Fruit fly (Drosophila melanogaster) whole organism, embryonic: Measurements from ENCODE around the gene Tmtc4.

Experiments
- Abd-B ChIP-seq: fragments of 200-800 bp; sonication (Bioruptor generic); optimal IDR thresholded peaks from 2 replicates; lab custom pipeline; 2018; ENCODE audit warnings: missing biosample characterization, mild to moderate bottlenecking, missing genetic modification characterization, moderate library complexity
- Ada2b ChIP-seq: fragments of 200-800 bp; sonication (Bioruptor generic); IDR thresholded peaks from 2 replicates; pipeline ENCODE4 v1.3.6; 2022; ENCODE audit warnings: missing biosample characterization, missing genetic modification characterization
- Asciz ChIP-seq: fragments of 200-800 bp; sonication (Bioruptor generic); optimal IDR thresholded peaks from 2 replicates; lab custom pipeline; 2017; ENCODE audit warnings: missing biosample characterization, mild to moderate bottlenecking, missing genetic modification characterization, missing genetic modification reagents
- Atf6 ChIP-seq: fragments of 200-800 bp; sonication (Bioruptor generic); IDR thresholded peaks from 2 replicates; pipeline ENCODE4 v1.3.6; 2022; ENCODE audit warnings: missing biosample characterization, missing genetic modification characterization
- CG10147 ChIP-seq: fragments of 200-800 bp; sonication (Bioruptor generic); optimal IDR thresholded peaks from 2 replicates; lab custom pipeline; 2019; ENCODE audit warnings: missing biosample characterization, mild to moderate bottlenecking, missing genetic modification characterization, moderate library complexity
- CG11093 ChIP-seq: fragments of 200-800 bp; sonication (Bioruptor generic); IDR thresholded peaks from 3 replicates; pipeline ENCODE4 v1.3.6; 2022; ENCODE audit warnings: missing biosample characterization, missing genetic modification characterization
- CG11723 ChIP-seq: fragments of 200-800 bp; sonication (Bioruptor generic); optimal IDR thresholded peaks from 2 replicates; lab custom pipeline; 2017; ENCODE audit warnings: missing biosample characterization, mild to moderate bottlenecking, missing genetic modification characterization
- CG15514 ChIP-seq: fragments of 200-800 bp; sonication (Bioruptor generic); optimal IDR thresholded peaks from 3 replicates; lab custom pipeline; 2017; ENCODE audit warnings: missing biosample characterization, missing genetic modification characterization, mild to moderate bottlenecking, moderate library complexity, missing genetic modification reagents
- CG16815 ChIP-seq: fragments of 200-800 bp; sonication (Bioruptor generic); optimal IDR thresholded peaks from 3 replicates; lab custom pipeline; 2017; ENCODE audit warnings: missing biosample characterization, mild to moderate bottlenecking, missing genetic modification characterization
- CG17186 ChIP-seq: fragments of 200-800 bp; sonication (Bioruptor generic); optimal IDR thresholded peaks from 3 replicates; lab custom pipeline; 2017; ENCODE audit warnings: missing biosample characterization, missing genetic modification reagents, missing genetic modification characterization
- CG2678 ChIP-seq: fragments of 200-800 bp; sonication (Bioruptor generic); optimal IDR thresholded peaks from 3 replicates; lab custom pipeline; 2019; ENCODE audit warnings: missing biosample characterization, mild to moderate bottlenecking, missing genetic modification characterization, moderate library complexity
- CG2712 ChIP-seq: fragments of 200-800 bp; optimal IDR thresholded peaks from 3 replicates; lab custom pipeline; 2019; ENCODE audit warnings: missing biosample characterization, mild to moderate bottlenecking, missing genetic modification characterization, moderate library complexity
- CG31388 ChIP-seq: fragments of 200-800 bp; sonication (Bioruptor generic); optimal IDR thresholded peaks from 2 replicates; lab custom pipeline; 2016; ENCODE audit warnings: missing biosample characterization, missing genetic modification characterization
- CG3163 ChIP-seq: fragments of 200-800 bp; sonication (Bioruptor generic); optimal IDR thresholded peaks from 3 replicates; lab custom pipeline; 2016; ENCODE audit warnings: missing biosample characterization, missing genetic modification characterization
- CG33557 ChIP-seq: fragments of 200-800 bp; sonication (Bioruptor generic); optimal IDR thresholded peaks from 2 replicates; lab custom pipeline; 2019; ENCODE audit warnings: missing biosample characterization, mild to moderate bottlenecking, missing genetic modification characterization, moderate library complexity
- CG4404 ChIP-seq: fragments of 200-800 bp; sonication (Bioruptor generic); IDR thresholded peaks from 2 replicates; pipeline ENCODE4 v1.3.6; 2022; ENCODE audit warnings: missing biosample characterization, missing genetic modification characterization
- CG4707 ChIP-seq: fragments of 200-800 bp; sonication (Bioruptor generic); optimal IDR thresholded peaks from 2 replicates; lab custom pipeline; 2018; ENCODE audit warnings: missing biosample characterization, mild to moderate bottlenecking, missing genetic modification characterization, moderate library complexity
- CG6683 ChIP-seq: fragments of 200-800 bp; sonication (Bioruptor generic); optimal IDR thresholded peaks from 2 replicates; lab custom pipeline; 2017; ENCODE audit warnings: missing biosample characterization, mild to moderate bottlenecking, missing genetic modification characterization, missing genetic modification reagents
- CG7987 ChIP-seq: fragments of 200-800 bp; sonication (Bioruptor generic); optimal IDR thresholded peaks from 2 replicates; lab custom pipeline; 2018; ENCODE audit warnings: missing biosample characterization, mild to moderate bottlenecking, missing genetic modification characterization, moderate library complexity
- CG9817 ChIP-seq: fragments of 200-800 bp; sonication (Bioruptor generic); optimal IDR thresholded peaks from 2 replicates; lab custom pipeline; 2018; ENCODE audit warnings: missing biosample characterization, mild to moderate bottlenecking, missing genetic modification characterization, moderate library complexity
- CTCF ChIP-seq: fragments of 200-800 bp; sonication (Bioruptor generic); optimal IDR thresholded peaks from 2 replicates; lab custom pipeline; 2017; ENCODE audit warnings: missing biosample characterization, mild to moderate bottlenecking, missing genetic modification characterization, moderate library complexity
- Dek ChIP-seq: fragments of 200-800 bp; sonication (Bioruptor generic); optimal IDR thresholded peaks from 3 replicates; lab custom pipeline; 2019; ENCODE audit warnings: missing biosample characterization, mild to moderate bottlenecking, missing genetic modification characterization, moderate library complexity
- E2f1 ChIP-seq: fragments of 200-800 bp; sonication (Bioruptor generic); IDR thresholded peaks from 2 replicates; pipeline ENCODE4 v1.3.6; 2022; ENCODE audit warnings: missing biosample characterization, missing genetic modification characterization
- Elba2 ChIP-seq: fragments of 200-800 bp; sonication (Bioruptor generic); optimal IDR thresholded peaks from 3 replicates; lab custom pipeline; 2016; ENCODE audit warnings: missing biosample characterization, missing genetic modification characterization
- Fer2 ChIP-seq: fragments of 200-800 bp; sonication (Bioruptor generic); optimal IDR thresholded peaks from 2 replicates; lab custom pipeline; 2018; ENCODE audit warnings: missing biosample characterization, mild to moderate bottlenecking, missing genetic modification characterization, moderate library complexity
- Hand ChIP-seq: fragments of 200-800 bp; sonication (Bioruptor generic); optimal IDR thresholded peaks from 2 replicates; lab custom pipeline; 2017; ENCODE audit warnings: mild to moderate bottlenecking, missing biosample characterization, missing genetic modification reagents, missing genetic modification characterization
- Hey ChIP-seq: fragments of 200-800 bp; sonication (Bioruptor generic); optimal IDR thresholded peaks from 3 replicates; lab custom pipeline; 2018; ENCODE audit warnings: missing biosample characterization, mild to moderate bottlenecking, missing genetic modification characterization
- HmgD ChIP-seq: fragments of 200-800 bp; sonication (Bioruptor generic); optimal IDR thresholded peaks from 3 replicates; lab custom pipeline; 2016; ENCODE audit warnings: missing biosample characterization, missing genetic modification characterization
- NC2β ChIP-seq: fragments of 200-800 bp; sonication (Bioruptor generic); optimal IDR thresholded peaks from 2 replicates; lab custom pipeline; 2016; ENCODE audit warnings: missing biosample characterization, missing genetic modification characterization
- Scr ChIP-seq: fragments of 200-800 bp; sonication (Bioruptor generic); IDR thresholded peaks from 2 replicates; pipeline ENCODE4 v1.3.6; 2022; ENCODE audit warnings: missing biosample characterization, missing genetic modification characterization; ENCODE audit not compliant: partially characterized antibody
- Sin3A ChIP-seq: fragments of >200 bp; optimal IDR thresholded peaks from 2 replicates; lab custom pipeline; 2018
- Stat92E ChIP-seq, 3 experiments: fragments of >200 bp in 2 of 3; fragments of 200-800 bp in 1 of 3; sonication (Bioruptor generic) in 1 of 3; optimal IDR thresholded peaks; 2 replicates each; lab custom pipeline; 2017 to 2019; ENCODE audit warnings: missing biosample characterization in 3 of 3, missing genetic modification characterization in 3 of 3, mild to moderate bottlenecking in 1 of 3, moderate library complexity in 1 of 3
- Tbp ChIP-seq: fragments of >200 bp; optimal IDR thresholded peaks from 2 replicates; lab custom pipeline; 2018; ENCODE audit warnings: missing biosample characterization, missing genetic modification characterization
- Xbp1 ChIP-seq: fragments of 200-800 bp; sonication (Bioruptor generic); optimal IDR thresholded peaks from 3 replicates; lab custom pipeline; 2016; ENCODE audit warnings: missing biosample characterization, mild to moderate bottlenecking, missing genetic modification characterization
- al ChIP-seq: fragments of 200-800 bp; sonication (Bioruptor generic); IDR thresholded peaks from 2 replicates; pipeline ENCODE4 v1.3.6; 2022; ENCODE audit warnings: missing biosample characterization, missing genetic modification characterization
- aop ChIP-seq: fragments of 200-800 bp; sonication (Bioruptor generic); IDR thresholded peaks from 2 replicates; pipeline ENCODE4 v1.3.6; 2022; ENCODE audit warnings: missing biosample characterization, missing genetic modification characterization
- bbx ChIP-seq: fragments of 200-800 bp; sonication (Bioruptor generic); IDR thresholded peaks from 2 replicates; pipeline ENCODE4 v1.3.6; 2022; ENCODE audit warnings: missing biosample characterization, missing genetic modification characterization; ENCODE audit not compliant: partially characterized antibody
- dimm ChIP-seq: fragments of 200-800 bp; sonication (Bioruptor generic); IDR thresholded peaks from 2 replicates; pipeline ENCODE4 v1.3.6; 2022; ENCODE audit warnings: missing biosample characterization, missing genetic modification characterization
- gt ChIP-seq: fragments of 200-800 bp; sonication (Bioruptor generic); IDR thresholded peaks from 2 replicates; pipeline ENCODE4 v1.3.6; 2022; ENCODE audit warnings: missing biosample characterization, missing genetic modification characterization
- h ChIP-seq: fragments of >200 bp; optimal IDR thresholded peaks from 2 replicates; lab custom pipeline; 2017
- lab ChIP-seq: fragments of 200-800 bp; sonication (Bioruptor generic); optimal IDR thresholded peaks from 3 replicates; lab custom pipeline; 2017; ENCODE audit warnings: missing biosample characterization, missing genetic modification characterization, mild to moderate bottlenecking, moderate library complexity, missing genetic modification reagents
- odd ChIP-seq: fragments of 200-800 bp; sonication (Bioruptor generic); optimal IDR thresholded peaks from 2 replicates; lab custom pipeline; 2017; ENCODE audit warnings: missing biosample characterization, mild to moderate bottlenecking, missing genetic modification characterization
- p53 ChIP-seq: fragments of 200-800 bp; sonication (Bioruptor generic); optimal IDR thresholded peaks from 2 replicates; lab custom pipeline; 2016; ENCODE audit warnings: missing biosample characterization, missing genetic modification characterization
- pita ChIP-seq: fragments of 200-800 bp; sonication (Bioruptor generic); optimal IDR thresholded peaks from 2 replicates; lab custom pipeline; 2017; ENCODE audit warnings: missing biosample characterization, mild to moderate bottlenecking, missing genetic modification characterization
- pros ChIP-seq: fragments of 200-800 bp; sonication (Bioruptor generic); optimal IDR thresholded peaks from 3 replicates; lab custom pipeline; 2019; ENCODE audit warnings: missing biosample characterization, mild to moderate bottlenecking, missing genetic modification characterization, moderate library complexity
- pum ChIP-seq: fragments of 200-800 bp; sonication (Bioruptor generic); optimal IDR thresholded peaks from 2 replicates; lab custom pipeline; 2016; ENCODE audit warnings: missing biosample characterization, missing genetic modification characterization
- sc ChIP-seq, 3 experiments: fragments of >200 bp in 2 of 3; fragments of 200-800 bp in 1 of 3; sonication (Bioruptor generic) in 1 of 3; optimal IDR thresholded peaks; 2 replicates in 2 of 3; 3 replicates in 1 of 3; lab custom pipeline; 2017; ENCODE audit warnings: mild to moderate bottlenecking in 1 of 3, missing biosample characterization in 1 of 3, missing genetic modification characterization in 1 of 3, missing genetic modification reagents in 1 of 3
- sima ChIP-seq: fragments of 200-800 bp; sonication (Bioruptor generic); optimal IDR thresholded peaks from 2 replicates; lab custom pipeline; 2016; ENCODE audit warnings: missing biosample characterization, missing genetic modification characterization
- tio ChIP-seq: fragments of 200-800 bp; sonication (Bioruptor generic); optimal IDR thresholded peaks from 2 replicates; lab custom pipeline; 2017; ENCODE audit warnings: missing biosample characterization, missing genetic modification characterization, inconsistent platforms
- tna ChIP-seq: fragments of 200-800 bp; sonication (Bioruptor generic); IDR thresholded peaks from 2 replicates; pipeline ENCODE4 v1.3.6; 2022; ENCODE audit warnings: missing biosample characterization, missing genetic modification characterization; ENCODE audit not compliant: partially characterized antibody
- ttk ChIP-seq: fragments of 200-800 bp; sonication (Bioruptor generic); IDR thresholded peaks from 2 replicates; pipeline ENCODE4 v2.1.2; 2022; ENCODE audit warnings: missing biosample characterization, missing genetic modification characterization

Tmtc4 gene

DNA sequence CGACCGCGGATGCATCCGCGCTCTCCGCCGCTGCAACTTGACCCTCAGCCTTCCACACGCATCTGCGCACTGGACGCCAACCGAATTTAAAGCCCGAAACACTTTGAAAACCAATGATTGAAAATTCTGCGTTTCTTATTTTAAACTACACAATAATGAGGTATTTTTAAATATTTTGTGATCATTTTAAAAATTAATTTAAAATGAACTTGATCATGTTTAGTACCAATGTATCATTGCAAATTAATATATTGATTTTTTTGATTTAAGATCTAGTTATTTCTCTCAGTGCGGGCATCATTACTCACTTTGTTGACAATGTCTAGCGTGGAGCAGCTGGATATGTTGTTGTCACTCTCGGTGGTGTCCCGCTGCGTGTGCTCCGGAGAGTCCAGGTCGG, 15.8 kb downstream of the Tmtc4 start (continued):
- no peak for TF ChIP-seq bbx (GFP tag; lab: Robert Waterston, UW)
- no peak for TF ChIP-seq Scr (GFP tag; lab: Robert Waterston, UW)
- no peak for TF ChIP-seq p53
- no peak for TF ChIP-seq sc (optimal IDR thresholded peaks at IDR 0.05; lab: Kevin White, UChicago)
- no peak for TF ChIP-seq sc (GFP tag; optimal IDR thresholded peaks at IDR 0.05; lab: Kevin White, UChicago)
- no peak for TF ChIP-seq tna
- no peak for TF ChIP-seq gt
- TF ChIP-seq Hand (GFP tag; lab: Kevin White, UChicago): no peak
- TF ChIP-seq CG9817 (tag; lab: Kevin White, UChicago): peak; percentile 39
- TF ChIP-seq CG4404 (GFP tag; lab: Robert Waterston, UW): no peak
- no peak for TF ChIP-seq dimm (GFP tag; lab: Robert Waterston, UW)
- TF ChIP-seq CG11723 (GFP tag; lab: Kevin White, UChicago): no peak
- TF ChIP-seq CTCF (GFP tag; lab: Kevin White, UChicago): no peak
- no peak for TF ChIP-seq Hey
- TF ChIP-seq CG7987 (GFP tag; lab: Kevin White, UChicago): no peak
- TF ChIP-seq lab: no peak
- TF ChIP-seq CG31388: no peak
- TF ChIP-seq Dek: no peak
- no peak for TF ChIP-seq CG11093 (GFP tag; lab: Robert Waterston, UW)
- TF ChIP-seq CG2712 (tag; lab: Kevin White, UChicago): peak; percentile 45
- no peak for TF ChIP-seq Sin3A (lab: Kevin White, UChicago)
- peak; percentile 20; the same call in 1 of the 2 replicates for TF ChIP-seq Ada2b
- no peak for TF ChIP-seq pros
- no peak for TF ChIP-seq CG10147 (GFP tag; lab: Kevin White, UChicago)
- TF ChIP-seq CG17186 (GFP tag; lab: Kevin White, UChicago): no peak
- no peak for TF ChIP-seq Asciz (GFP tag; lab: Kevin White, UChicago)
- no peak for TF ChIP-seq CG16815 (GFP tag; lab: Kevin White, UChicago)
- TF ChIP-seq Fer2 (tag; lab: Kevin White, UChicago): no peak
- no peak for TF ChIP-seq pum (GFP tag; lab: Kevin White, UChicago)
- TF ChIP-seq h (lab: Kevin White, UChicago): no peak
- TF ChIP-seq NC2β (GFP tag; lab: Kevin White, UChicago): no peak
- no peak for TF ChIP-seq CG15514
- TF ChIP-seq odd (GFP tag; lab: Kevin White, UChicago): no peak
- no peak for TF ChIP-seq sima (GFP tag; lab: Kevin White, UChicago)
- TF ChIP-seq Atf6 (GFP tag; lab: Robert Waterston, UW): 0 out of 2 replicates have a peak, but pooled peaks have one; percentile 10
- TF ChIP-seq HmgD: no peak
- peak; percentile 18; the same call in 1 of the 2 replicates for TF ChIP-seq ttk (GFP tag; lab: Robert Waterston, UW)
- TF ChIP-seq Tbp (GFP tag; lab: Kevin White, UChicago): no peak
- no peak for TF ChIP-seq Abd-B (GFP tag; lab: Kevin White, UChicago)
- TF ChIP-seq E2f1 (GFP tag; lab: Robert Waterston, UW): 0 out of 2 replicates have a peak, but pooled peaks have one; percentile 21
- TF ChIP-seq CG4707 (GFP tag; lab: Kevin White, UChicago): no peak
- TF ChIP-seq CG2678 (tag; lab: Kevin White, UChicago): no peak
- TF ChIP-seq pita (GFP tag; lab: Kevin White, UChicago): no peak
- peak; percentile 28 for TF ChIP-seq Xbp1 (GFP tag; lab: Kevin White, UChicago)
- no peak for TF ChIP-seq CG33557 (GFP tag; lab: Kevin White, UChicago)
- no peak for TF ChIP-seq CG3163 (GFP tag; lab: Kevin White, UChicago)
- no peak for TF ChIP-seq tio
- no peak for TF ChIP-seq aop (GFP tag; lab: Robert Waterston, UW)
- peak; percentile 33; the same call in 1 of the 2 replicates for TF ChIP-seq al (GFP tag; lab: Robert Waterston, UW)
- no peak for TF ChIP-seq Stat92E (GFP tag; optimal IDR thresholded peaks at IDR 0.05; lab: Kevin White, UChicago)
- TF ChIP-seq CG6683: peak; percentile 8
- no peak for TF ChIP-seq Elba2 (GFP tag; lab: Kevin White, UChicago)
